Worm (Caenorhabditis elegans): ENCODE data around the gene srg-69.

DNA sequence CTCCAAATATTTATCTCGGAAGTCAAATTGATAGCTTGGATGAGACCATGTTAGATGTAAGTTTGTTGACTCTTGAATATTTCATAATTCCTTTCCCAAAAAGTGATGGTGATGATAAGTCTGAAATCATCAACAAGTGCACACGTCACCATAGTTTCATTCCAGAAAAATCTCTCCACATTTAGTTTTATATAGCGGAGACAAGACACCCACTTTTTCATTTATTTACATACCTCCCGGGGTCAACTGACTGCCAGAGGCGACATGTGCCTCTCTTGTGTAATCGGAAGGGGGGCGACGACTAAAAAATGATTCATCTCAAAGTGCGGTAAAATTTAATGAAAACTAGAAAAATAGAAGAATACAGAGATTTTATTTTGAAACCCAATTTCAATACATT lies 17.2 kb upstream of the srg-69 start:
- TF ChIP-seq dve-1 (tag; optimal IDR thresholded peaks at IDR 0.05) (no peak), ceh-45 (GFP tag; IDR thresholded peaks at IDR 0.05) (no peak)

All from whole organism, late embryonic.